Fruit fly (Drosophila melanogaster) whole organism, adult: ENCODE results near the gene CG4073.

Experiments used
- CG12768 ChIP-seq: fragments of 200-800 bp; sonication (Bioruptor generic); optimal IDR thresholded peaks from 2 replicates; lab custom pipeline; 2017; ENCODE audit warnings: missing biosample characterization, missing genetic modification characterization, mild to moderate bottlenecking, moderate library complexity, missing genetic modification reagents
- CG14711 ChIP-seq: fragments of 200-800 bp; sonication (Bioruptor generic); optimal IDR thresholded peaks from 2 replicates; lab custom pipeline; 2018; ENCODE audit warnings: missing biosample characterization, mild to moderate bottlenecking, missing genetic modification characterization, moderate library complexity
- CG1620 ChIP-seq: fragments of 200-800 bp; sonication (Bioruptor generic); optimal IDR thresholded peaks from 2 replicates; lab custom pipeline; 2016; ENCODE audit warnings: missing biosample characterization, missing genetic modification characterization
- CG33017 ChIP-seq: fragments of 200-800 bp; sonication (Bioruptor generic); optimal IDR thresholded peaks from 2 replicates; lab custom pipeline; 2018; ENCODE audit warnings: missing biosample characterization, mild to moderate bottlenecking, missing genetic modification characterization, moderate library complexity
- CG7045 ChIP-seq: fragments of 200-800 bp; sonication (Bioruptor generic); optimal IDR thresholded peaks from 2 replicates; lab custom pipeline; 2017; ENCODE audit warnings: missing biosample characterization, mild to moderate bottlenecking, missing genetic modification characterization
- cnc ChIP-seq, 2 experiments: fragments of >200 bp; optimal IDR thresholded peaks; 2 replicates each; lab custom pipeline; 2017
- kay ChIP-seq: fragments of 200-800 bp; sonication (Bioruptor generic); peaks from one replicate; lab custom pipeline; 2016; ENCODE audit warnings: missing biosample characterization, missing genetic modification characterization, borderline replicate concordance
- ovo ChIP-seq: fragments of 200-800 bp; sonication (Bioruptor generic); optimal IDR thresholded peaks from 2 replicates; lab custom pipeline; 2016; ENCODE audit warnings: missing biosample characterization, missing genetic modification characterization
- pad ChIP-seq: fragments of 200-800 bp; sonication (Bioruptor generic); optimal IDR thresholded peaks from 3 replicates; lab custom pipeline; 2017; ENCODE audit warnings: missing biosample characterization, missing genetic modification characterization, mild to moderate bottlenecking, moderate library complexity, missing genetic modification reagents
- tj ChIP-seq: fragments of 200-800 bp; sonication (Bioruptor generic); optimal IDR thresholded peaks from 3 replicates; lab custom pipeline; 2017; ENCODE audit warnings: missing biosample characterization, mild to moderate bottlenecking, missing genetic modification characterization, moderate library complexity

DNA sequence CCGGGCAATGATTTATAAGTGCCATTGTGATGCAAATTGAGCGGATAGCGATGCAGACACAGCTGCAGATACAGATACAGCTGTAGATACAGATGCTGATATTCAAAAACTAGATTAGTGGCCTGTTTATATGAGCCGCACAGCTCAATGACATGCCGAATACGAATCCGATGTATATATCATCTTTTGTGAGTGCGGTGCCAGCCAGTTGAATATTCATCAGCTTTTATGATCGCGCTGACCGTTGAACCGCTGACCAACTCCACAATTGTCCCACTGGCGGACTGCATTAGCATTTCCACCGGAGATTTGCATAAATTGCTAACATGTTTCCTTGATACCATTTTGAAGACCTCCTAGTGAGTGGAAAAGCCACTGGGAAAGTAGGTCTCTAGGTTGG, 27.3 kb upstream of the CG4073 start:
- no peak for TF ChIP-seq pad (GFP tag; lab: Kevin White, UChicago)
- TF ChIP-seq CG14711 (tag; lab: Kevin White, UChicago) = no peak
- no peak for TF ChIP-seq CG33017 (tag; lab: Kevin White, UChicago)
- TF ChIP-seq tj = no peak
- TF ChIP-seq CG7045 (GFP tag; lab: Kevin White, UChicago) = no peak
- no peak for TF ChIP-seq kay (GFP tag; lab: Kevin White, UChicago)
- no peak for TF ChIP-seq CG12768
- TF ChIP-seq ovo (GFP tag; lab: Kevin White, UChicago) = no peak
- TF ChIP-seq CG1620 (GFP tag; lab: Kevin White, UChicago) = no peak
- TF ChIP-seq cnc (optimal IDR thresholded peaks at IDR 0.05; lab: Kevin White, UChicago) = no peak
